Worm (Caenorhabditis elegans) whole organism, L2 larva: Measurements from ENCODE around the gene sto-1.

Experiments used
- R02D3.7 ChIP-seq: fragments of 150-350 bp; optimal IDR thresholded peaks from 2 replicates; lab custom pipeline; 2014; ENCODE audit warnings: missing biosample characterization, missing genetic modification characterization
- ZK546.5 ChIP-seq: sonication (generic microtip); optimal IDR thresholded peaks from 2 replicates; lab custom pipeline; 2017; ENCODE audit warnings: missing biosample characterization, missing genetic modification characterization
- aly-2 ChIP-seq: fragments of 150-350 bp; optimal IDR thresholded peaks from 2 replicates; lab custom pipeline; 2014; ENCODE audit warnings: missing biosample characterization, missing genetic modification characterization
- dmd-4 ChIP-seq: sonication (generic microtip); optimal IDR thresholded peaks from 2 replicates; lab custom pipeline; 2017; ENCODE audit warnings: missing biosample characterization, missing genetic modification characterization
- egl-27 ChIP-seq: sonication (generic microtip); optimal IDR thresholded peaks from 3 replicates; lab custom pipeline; 2017; ENCODE audit warnings: missing biosample characterization, missing genetic modification reagents, missing genetic modification characterization
- elt-1 ChIP-seq: fragments of 150-350 bp; optimal IDR thresholded peaks from 2 replicates; lab custom pipeline; 2014; ENCODE audit warnings: missing biosample characterization, missing genetic modification characterization
- fos-1 ChIP-seq: fragments of 150-350 bp; optimal IDR thresholded peaks from 2 replicates; lab custom pipeline; 2014; ENCODE audit warnings: missing biosample characterization, missing genetic modification characterization
- lin-39 ChIP-seq: fragments of 150-350 bp; optimal IDR thresholded peaks from 2 replicates; lab custom pipeline; 2014; ENCODE audit warnings: missing biosample characterization, missing genetic modification reagents, missing genetic modification characterization
- nhr-10 ChIP-seq: sonication (generic microtip); optimal IDR thresholded peaks from 2 replicates; lab custom pipeline; 2017; ENCODE audit warnings: missing biosample characterization, missing genetic modification characterization
- nhr-6 ChIP-seq: fragments of 150-350 bp; optimal IDR thresholded peaks from 2 replicates; lab custom pipeline; 2014; ENCODE audit warnings: missing biosample characterization, missing genetic modification characterization
- nhr-77 ChIP-seq: fragments of 150-350 bp; optimal IDR thresholded peaks from 2 replicates; lab custom pipeline; 2014; ENCODE audit warnings: missing biosample characterization, missing genetic modification characterization
- unc-39 ChIP-seq: fragments of 150-350 bp; optimal IDR thresholded peaks from 2 replicates; lab custom pipeline; 2014; ENCODE audit warnings: missing biosample characterization, missing genetic modification characterization
- zag-1 ChIP-seq: fragments of 150-350 bp; optimal IDR thresholded peaks from 2 replicates; lab custom pipeline; 2014; ENCODE audit warnings: missing biosample characterization, missing genetic modification characterization

- no peak for TF ChIP-seq unc-39 (tag; lab: Kevin White, UChicago)
- TF ChIP-seq nhr-10 = no peak
- no peak for TF ChIP-seq lin-39 (tag; lab: Kevin White, UChicago)
- TF ChIP-seq elt-1 (tag; lab: Kevin White, UChicago) = no peak
- TF ChIP-seq dmd-4 (tag; lab: Kevin White, UChicago) = no peak
- no peak for TF ChIP-seq ZK546.5
- TF ChIP-seq aly-2 (tag; lab: Kevin White, UChicago) = no peak
- TF ChIP-seq nhr-77 (tag; lab: Kevin White, UChicago) = no peak
- no peak for TF ChIP-seq fos-1 (tag; lab: Kevin White, UChicago)
- no peak for TF ChIP-seq zag-1 (tag; lab: Kevin White, UChicago)
- TF ChIP-seq R02D3.7 (tag; lab: Kevin White, UChicago) = no peak
- TF ChIP-seq egl-27 = no peak
- no peak for TF ChIP-seq nhr-6 (tag; lab: Kevin White, UChicago)
Measured at ce11 chrX:7586588-7586987, 24.0 kb downstream of the sto-1 start.
